Worm (Caenorhabditis elegans) whole organism, young adult: ENCODE data around the gene semo-1.

Experiments used
- B0261.1 ChIP-seq: sonication (generic microtip); optimal IDR thresholded peaks from 2 replicates; lab custom pipeline; 2016; ENCODE audit warnings: mild to moderate bottlenecking, missing genetic modification characterization, moderate library complexity, missing compliant biosample characterization
- C06A6.2 ChIP-seq: fragments of 200-800 bp; sonication (Bioruptor generic); conservative IDR thresholded peaks from 2 replicates; pipeline ENCODE4 v1.3.6; 2022; ENCODE audit warnings: missing genetic modification characterization, missing compliant biosample characterization
- F10E7.11 ChIP-seq: sonication (generic microtip); optimal IDR thresholded peaks from 2 replicates; lab custom pipeline; 2017; ENCODE audit warnings: mild to moderate bottlenecking, missing genetic modification characterization, moderate library complexity, missing compliant biosample characterization
- F22D6.2 ChIP-seq: sonication (generic microtip); optimal IDR thresholded peaks from 2 replicates; lab custom pipeline; 2016; ENCODE audit warnings: mild to moderate bottlenecking, missing genetic modification characterization, missing compliant biosample characterization
- F33H1.4 ChIP-seq: fragments of 200-800 bp; sonication (Bioruptor generic); IDR thresholded peaks from 2 replicates; pipeline ENCODE4 v1.3.6; 2022; ENCODE audit warnings: missing genetic modification reagents, missing genetic modification characterization, missing compliant biosample characterization
- F37B4.10 ChIP-seq: fragments of 200-800 bp; sonication (Bioruptor generic); IDR thresholded peaks from 2 replicates; pipeline ENCODE4 v1.3.6; 2022; ENCODE audit warnings: missing genetic modification characterization, missing compliant biosample characterization
- F49E8.2 ChIP-seq: sonication (generic microtip); optimal IDR thresholded peaks from 3 replicates; lab custom pipeline; 2017; ENCODE audit warnings: missing genetic modification characterization, mild to moderate bottlenecking, missing compliant biosample characterization, antibody characterized with exemption, moderate library complexity; ENCODE audit not compliant: insufficient read depth
- F55B11.4 ChIP-seq: sonication (generic microtip); optimal IDR thresholded peaks from 2 replicates; lab custom pipeline; 2016; ENCODE audit warnings: missing compliant biosample characterization, missing genetic modification characterization, borderline replicate concordance; ENCODE audit not compliant: insufficient read depth
- F57A8.1 ChIP-seq: fragments of 200-800 bp; sonication (Bioruptor generic); optimal IDR thresholded peaks from 2 replicates; lab custom pipeline; 2018; ENCODE audit warnings: mild to moderate bottlenecking, missing genetic modification characterization, moderate library complexity, missing compliant biosample characterization
- T26A5.8 ChIP-seq: sonication (generic microtip); optimal IDR thresholded peaks from 2 replicates; lab custom pipeline; 2016; ENCODE audit warnings: missing genetic modification characterization, missing compliant biosample characterization
- Y67H2A.10 ChIP-seq: fragments of 200-800 bp; sonication (Bioruptor generic); conservative IDR thresholded peaks from 2 replicates; pipeline ENCODE4 v1.3.6; 2022; ENCODE audit warnings: missing genetic modification reagents, missing genetic modification characterization, missing compliant biosample characterization
- Y95B8A.8 ChIP-seq: fragments of 200-800 bp; sonication (Bioruptor generic); IDR thresholded peaks from 2 replicates; pipeline ENCODE4 v1.3.6; 2022; ENCODE audit warnings: missing genetic modification reagents, missing genetic modification characterization, missing compliant biosample characterization
- aptf-2 ChIP-seq: fragments of 200-800 bp; sonication (Bioruptor generic); conservative IDR thresholded peaks from 2 replicates; pipeline ENCODE4 v1.3.6; 2022; ENCODE audit warnings: missing genetic modification reagents, missing genetic modification characterization, missing compliant biosample characterization
- attf-3 ChIP-seq: fragments of 200-800 bp; sonication (Bioruptor generic); conservative IDR thresholded peaks from 2 replicates; pipeline ENCODE4 v1.3.6; 2022; ENCODE audit warnings: missing genetic modification reagents, missing genetic modification characterization, missing compliant biosample characterization
- bed-1 ChIP-seq: fragments of 200-800 bp; sonication (Bioruptor generic); IDR thresholded peaks from 2 replicates; pipeline ENCODE4 v1.3.6; 2022; ENCODE audit warnings: missing genetic modification reagents, missing genetic modification characterization, missing compliant biosample characterization
- ccch-3 ChIP-seq: fragments of 200-800 bp; sonication (Bioruptor generic); optimal IDR thresholded peaks from 2 replicates; lab custom pipeline; 2018; ENCODE audit warnings: mild to moderate bottlenecking, missing genetic modification characterization, missing compliant biosample characterization
- cebp-2 ChIP-seq: fragments of 200-800 bp; sonication (Bioruptor generic); IDR thresholded peaks from 2 replicates; pipeline ENCODE4 v1.3.6; 2022; ENCODE audit warnings: missing genetic modification characterization, missing compliant biosample characterization
- ceh-100 ChIP-seq: fragments of 200-800 bp; sonication (Bioruptor generic); IDR thresholded peaks from 2 replicates; pipeline ENCODE4 v1.3.6; 2022; ENCODE audit warnings: missing genetic modification reagents, missing genetic modification characterization, missing compliant biosample characterization
- ceh-91 ChIP-seq: fragments of 200-800 bp; sonication (Bioruptor generic); IDR thresholded peaks from 2 replicates; pipeline ENCODE4 v1.3.6; 2022; ENCODE audit warnings: missing genetic modification reagents, missing genetic modification characterization, missing compliant biosample characterization
- chd-7 ChIP-seq: sonication (generic microtip); optimal IDR thresholded peaks from 2 replicates; lab custom pipeline; 2016; ENCODE audit warnings: mild to moderate bottlenecking, missing genetic modification characterization, moderate library complexity, missing compliant biosample characterization
- dox-1 ChIP-seq: fragments of 200-800 bp; sonication (Bioruptor generic); IDR thresholded peaks from 2 replicates; pipeline ENCODE4 v1.3.6; 2022; ENCODE audit warnings: missing genetic modification reagents, missing genetic modification characterization, missing compliant biosample characterization
- egl-44 ChIP-seq: fragments of 200-800 bp; sonication (Bioruptor generic); IDR thresholded peaks from 2 replicates; pipeline ENCODE4 v1.3.6; 2022; ENCODE audit warnings: missing genetic modification reagents, missing genetic modification characterization, missing compliant biosample characterization
- gei-17 ChIP-seq: fragments of 200-800 bp; sonication (Bioruptor generic); optimal IDR thresholded peaks from 2 replicates; lab custom pipeline; 2018; ENCODE audit warnings: mild to moderate bottlenecking, missing genetic modification characterization, missing compliant biosample characterization
- hlh-12 ChIP-seq: sonication (generic microtip); optimal IDR thresholded peaks from 2 replicates; lab custom pipeline; 2016; ENCODE audit warnings: missing genetic modification characterization, missing compliant biosample characterization
- hrde-1 ChIP-seq: sonication (generic microtip); optimal IDR thresholded peaks from 2 replicates; lab custom pipeline; 2016; ENCODE audit warnings: missing genetic modification characterization, mild to moderate bottlenecking, missing compliant biosample characterization, moderate library complexity, missing genotype, missing genetic modification reagents, borderline replicate concordance
- hsf-1 ChIP-seq: fragments of 200-800 bp; sonication (Bioruptor generic); IDR thresholded peaks from 2 replicates; pipeline ENCODE4 v1.3.6; 2022; ENCODE audit warnings: missing genetic modification reagents, missing genetic modification characterization, missing compliant biosample characterization
- lag-1 ChIP-seq: fragments of 200-800 bp; sonication (Bioruptor generic); IDR thresholded peaks from 2 replicates; pipeline ENCODE4 v1.3.6; 2022; ENCODE audit warnings: missing genetic modification reagents, missing genetic modification characterization, missing compliant biosample characterization
- lin-54 ChIP-seq: fragments of 200-800 bp; sonication (Bioruptor generic); optimal IDR thresholded peaks from 2 replicates; lab custom pipeline; 2018; ENCODE audit warnings: mild to moderate bottlenecking, missing genetic modification characterization, missing compliant biosample characterization
- lsl-1 ChIP-seq: fragments of 200-800 bp; sonication (Bioruptor generic); optimal IDR thresholded peaks from 2 replicates; lab custom pipeline; 2018; ENCODE audit warnings: mild to moderate bottlenecking, missing genetic modification characterization, moderate library complexity, missing compliant biosample characterization
- madf-8 ChIP-seq: fragments of 200-800 bp; sonication (Bioruptor generic); conservative IDR thresholded peaks from 2 replicates; pipeline ENCODE4 v1.3.6; 2022; ENCODE audit warnings: missing genetic modification reagents, missing genetic modification characterization, missing compliant biosample characterization
- mes-4 ChIP-seq: sonication (generic microtip); optimal IDR thresholded peaks from 2 replicates; lab custom pipeline; 2016; ENCODE audit warnings: missing genotype, missing genetic modification characterization, missing compliant biosample characterization
- mxl-1 ChIP-seq: sonication (generic microtip); optimal IDR thresholded peaks from 2 replicates; lab custom pipeline; 2016; ENCODE audit warnings: missing genetic modification characterization, missing compliant biosample characterization
- nhr-27 ChIP-seq: fragments of 200-800 bp; sonication (Bioruptor generic); optimal IDR thresholded peaks from 2 replicates; lab custom pipeline; 2018; ENCODE audit warnings: mild to moderate bottlenecking, missing genetic modification characterization, moderate library complexity, missing compliant biosample characterization
- repo-1 ChIP-seq: sonication (generic microtip); optimal IDR thresholded peaks from 2 replicates; lab custom pipeline; 2017; ENCODE audit warnings: mild to moderate bottlenecking, missing genetic modification characterization, missing compliant biosample characterization
- rpc-1 ChIP-seq, 2 experiments: fragments of 150-350 bp in 1 of 2; sonication (generic microtip) in 1 of 2; optimal IDR thresholded peaks; 2 replicates each; lab custom pipeline; 2014 to 2018; ENCODE audit warnings: missing biosample characterization in 1 of 2, missing genetic modification characterization in 1 of 2, missing genetic modification reagents in 1 of 2, missing genotype in 1 of 2
- snpc-1.1 ChIP-seq: sonication (generic microtip); optimal IDR thresholded peaks from 2 replicates; lab custom pipeline; 2017; ENCODE audit warnings: missing genetic modification characterization, mild to moderate bottlenecking, missing compliant biosample characterization, antibody characterized with exemption, moderate library complexity, missing genotype, missing genetic modification reagents; ENCODE audit not compliant: insufficient read depth
- snpc-1.3 ChIP-seq: sonication (generic microtip); optimal IDR thresholded peaks from 2 replicates; lab custom pipeline; 2017; ENCODE audit warnings: missing genetic modification characterization, mild to moderate bottlenecking, missing compliant biosample characterization, antibody characterized with exemption, moderate library complexity, missing genotype, missing genetic modification reagents; ENCODE audit not compliant: insufficient read depth
- snpc-4 ChIP-seq, 5 experiments: fragments of 150-350 bp in 1 of 5; sonication (generic microtip) in 4 of 5; optimal IDR thresholded peaks; 2 replicates each; lab custom pipeline; 2014 to 2018; ENCODE audit warnings: missing genetic modification characterization in 5 of 5, missing biosample characterization in 3 of 5, antibody characterized with exemption in 2 of 5, mild to moderate bottlenecking in 2 of 5, missing compliant biosample characterization in 2 of 5, missing genotype in 2 of 5, moderate library complexity in 2 of 5, missing genetic modification reagents in 1 of 5
- zim-3 ChIP-seq: sonication (generic microtip); optimal IDR thresholded peaks from 2 replicates; lab custom pipeline; 2017; ENCODE audit warnings: mild to moderate bottlenecking, missing genetic modification characterization, moderate library complexity, missing compliant biosample characterization
- ztf-25 ChIP-seq: fragments of 200-800 bp; sonication (Bioruptor generic); IDR thresholded peaks from 2 replicates; pipeline ENCODE4 v1.3.6; 2022; ENCODE audit warnings: missing genetic modification reagents, missing genetic modification characterization, missing compliant biosample characterization
- ztf-6 ChIP-seq: fragments of 200-800 bp; sonication (Bioruptor generic); IDR thresholded peaks from 2 replicates; pipeline ENCODE4 v1.3.6; 2022; ENCODE audit warnings: missing genetic modification reagents, missing genetic modification characterization, missing compliant biosample characterization

The semo-1 gene

ce11 chrIV:14066403-14066802 is 15.4 kb downstream of the semo-1 start:
- TF ChIP-seq cebp-2 (GFP tag; lab: Robert Waterston, UW) (0 out of 2 replicates have a peak, but pooled peaks have one; percentile 50), hsf-1 (GFP tag; lab: Robert Waterston, UW) (no peak), hrde-1 (tag; lab: Kevin White, UChicago) (no peak), T26A5.8 (no peak), attf-3 (no peak), F22D6.2 (tag; lab: Kevin White, UChicago) (no peak)

- TF ChIP-seq ccch-3 (GFP tag; lab: Kevin White, UChicago) (no peak), hrde-1 (tag; lab: Kevin White, UChicago) (no peak), F57A8.1 (no peak)
Observed at ce11 chrIV:14069760-14070159, 18.8 kb downstream of the semo-1 start, which contains the start of gene lst-4. lst-4 (minus strand) TSS chrIV:14069860.

ce11 chrIV:14070185-14070991 is 19.4 kb downstream of the semo-1 start:
- no peak for TF ChIP-seq aptf-2 (GFP tag; lab: Robert Waterston, UW)
- peak; percentile 15 for TF ChIP-seq F49E8.2 (tag; lab: Kevin White, UChicago)
- TF ChIP-seq rpc-1 (optimal IDR thresholded peaks at IDR 0.05; lab: Kevin White, UChicago) = no peak
- no peak for TF ChIP-seq rpc-1 (tag; optimal IDR thresholded peaks at IDR 0.05; lab: Kevin White, UChicago)
- TF ChIP-seq ztf-6 = no peak
- TF ChIP-seq Y95B8A.8 = no peak
- no peak for TF ChIP-seq ccch-3 (GFP tag; lab: Kevin White, UChicago)
- no peak for TF ChIP-seq gei-17 (GFP tag; lab: Kevin White, UChicago)
- no peak for TF ChIP-seq ceh-100 (GFP tag; lab: Robert Waterston, UW)
- no peak for TF ChIP-seq bed-1 (GFP tag; lab: Robert Waterston, UW)
- TF ChIP-seq lsl-1 (GFP tag; lab: Kevin White, UChicago) = peak; percentile 6
- TF ChIP-seq mes-4 = no peak
- no peak for TF ChIP-seq B0261.1 (tag; lab: Kevin White, UChicago)
- TF ChIP-seq attf-3 = no peak
- TF ChIP-seq snpc-4 (GFP tag; optimal IDR thresholded peaks at IDR 0.05; lab: Kevin White, UChicago) = peak; percentile 57
- TF ChIP-seq snpc-4 (tag; optimal IDR thresholded peaks at IDR 0.05; lab: Kevin White, UChicago) = peak in 3 of 4 experiments; percentile 70 to 88 (median 85)
- TF ChIP-seq chd-7 = no peak
- peak; percentile 70 for TF ChIP-seq lin-54
- no peak for TF ChIP-seq repo-1 (tag; lab: Kevin White, UChicago)
- TF ChIP-seq nhr-27 (tag; lab: Kevin White, UChicago) = no peak
- TF ChIP-seq F55B11.4 (tag; lab: Kevin White, UChicago) = no peak
- no peak for TF ChIP-seq hlh-12 (tag; lab: Kevin White, UChicago)
- TF ChIP-seq dox-1 = no peak
- TF ChIP-seq madf-8 (GFP tag; lab: Robert Waterston, UW) = peak; percentile 47; the same call in 1 of the 2 replicates
- TF ChIP-seq Y67H2A.10 (GFP tag; lab: Robert Waterston, UW) = no peak
- TF ChIP-seq ceh-91 (GFP tag; lab: Robert Waterston, UW) = peak; percentile 43; the same call in 1 of the 2 replicates
- no peak for TF ChIP-seq F10E7.11 (tag; lab: Kevin White, UChicago)
- no peak for TF ChIP-seq zim-3 (tag; lab: Kevin White, UChicago)
- no peak for TF ChIP-seq C06A6.2 (GFP tag; lab: Robert Waterston, UW)
- no peak for TF ChIP-seq mxl-1 (tag; lab: Kevin White, UChicago)
- TF ChIP-seq snpc-1.3 (tag; lab: Kevin White, UChicago) = peak; percentile 70
- no peak for TF ChIP-seq F37B4.10 (GFP tag; lab: Robert Waterston, UW)
- TF ChIP-seq egl-44 (GFP tag; lab: Robert Waterston, UW) = no peak
- TF ChIP-seq hsf-1 (GFP tag; lab: Robert Waterston, UW) = no peak
- TF ChIP-seq ztf-25 (GFP tag; lab: Robert Waterston, UW) = no peak
- no peak for TF ChIP-seq snpc-1.1
- peak; percentile 71 for TF ChIP-seq F33H1.4 (GFP tag; lab: Robert Waterston, UW)
- TF ChIP-seq lag-1 = no peak
